Fruit fly (Drosophila melanogaster) whole organism, embryonic: ENCODE data around the gene Idh3a.

Experiments used
- ATbp ChIP-seq: fragments of 200-800 bp; sonication (Bioruptor generic); optimal IDR thresholded peaks from 2 replicates; lab custom pipeline; 2017; ENCODE audit warnings: missing biosample characterization, mild to moderate bottlenecking, missing genetic modification characterization, missing genetic modification reagents
- Ada2b ChIP-seq: fragments of 200-800 bp; sonication (Bioruptor generic); IDR thresholded peaks from 2 replicates; pipeline ENCODE4 v1.3.6; 2022; ENCODE audit warnings: missing biosample characterization, missing genetic modification characterization
- B-H1 ChIP-seq: fragments of 200-800 bp; sonication (Bioruptor generic); IDR thresholded peaks from 3 replicates; pipeline ENCODE4 v1.3.6; 2022; ENCODE audit warnings: missing biosample characterization, missing genetic modification characterization
- CG10147 ChIP-seq: fragments of 200-800 bp; sonication (Bioruptor generic); optimal IDR thresholded peaks from 2 replicates; lab custom pipeline; 2019; ENCODE audit warnings: missing biosample characterization, mild to moderate bottlenecking, missing genetic modification characterization, moderate library complexity
- CG10654 ChIP-seq: fragments of 200-800 bp; sonication (Bioruptor generic); optimal IDR thresholded peaks from 2 replicates; lab custom pipeline; 2016; ENCODE audit warnings: missing biosample characterization, missing genetic modification characterization
- CG11398 ChIP-seq: fragments of 200-800 bp; sonication (Bioruptor generic); optimal IDR thresholded peaks from 2 replicates; lab custom pipeline; 2016; ENCODE audit warnings: missing biosample characterization, missing genetic modification characterization
- CG11504 ChIP-seq: fragments of 200-800 bp; sonication (Bioruptor generic); optimal IDR thresholded peaks from 3 replicates; lab custom pipeline; 2019; ENCODE audit warnings: missing biosample characterization, mild to moderate bottlenecking, missing genetic modification characterization, moderate library complexity
- CG12155 ChIP-seq: fragments of 200-800 bp; sonication (Bioruptor generic); optimal IDR thresholded peaks from 3 replicates; lab custom pipeline; 2016; ENCODE audit warnings: missing biosample characterization, missing genetic modification characterization
- CG12391 ChIP-seq: fragments of 200-800 bp; sonication (Bioruptor generic); optimal IDR thresholded peaks from 3 replicates; lab custom pipeline; 2018; ENCODE audit warnings: missing biosample characterization, mild to moderate bottlenecking, missing genetic modification characterization, moderate library complexity
- CG13624 ChIP-seq: fragments of 200-800 bp; sonication (Bioruptor generic); optimal IDR thresholded peaks from 2 replicates; lab custom pipeline; 2016; ENCODE audit warnings: missing biosample characterization, missing genetic modification characterization
- CG13775 ChIP-seq: fragments of 200-800 bp; sonication (Bioruptor generic); optimal IDR thresholded peaks from 3 replicates; lab custom pipeline; 2017; ENCODE audit warnings: missing biosample characterization, mild to moderate bottlenecking, missing genetic modification characterization
- CG15601 ChIP-seq: fragments of 200-800 bp; sonication (Bioruptor generic); optimal IDR thresholded peaks from 3 replicates; lab custom pipeline; 2019; ENCODE audit warnings: missing biosample characterization, mild to moderate bottlenecking, missing genetic modification characterization, moderate library complexity
- CG1602 ChIP-seq: fragments of 200-800 bp; sonication (Bioruptor generic); optimal IDR thresholded peaks from 3 replicates; lab custom pipeline; 2016; ENCODE audit warnings: missing biosample characterization, missing genetic modification characterization
- CG1603 ChIP-seq: fragments of 200-800 bp; sonication (Bioruptor generic); optimal IDR thresholded peaks from 2 replicates; lab custom pipeline; 2019; ENCODE audit warnings: missing biosample characterization, mild to moderate bottlenecking, missing genetic modification characterization, moderate library complexity
- CG16813 ChIP-seq: fragments of 200-800 bp; sonication (Bioruptor generic); IDR thresholded peaks from 3 replicates; pipeline ENCODE4 v1.3.6; 2022; ENCODE audit warnings: missing biosample characterization, missing genetic modification characterization; ENCODE audit not compliant: partially characterized antibody
- CG17186 ChIP-seq: fragments of 200-800 bp; sonication (Bioruptor generic); optimal IDR thresholded peaks from 3 replicates; lab custom pipeline; 2017; ENCODE audit warnings: missing biosample characterization, missing genetic modification reagents, missing genetic modification characterization
- CG18011 ChIP-seq: fragments of 200-800 bp; sonication (Bioruptor generic); optimal IDR thresholded peaks from 2 replicates; lab custom pipeline; 2017; ENCODE audit warnings: missing biosample characterization, missing genetic modification characterization, mild to moderate bottlenecking, moderate library complexity, missing genotype
- CG2712 ChIP-seq: fragments of 200-800 bp; optimal IDR thresholded peaks from 3 replicates; lab custom pipeline; 2019; ENCODE audit warnings: missing biosample characterization, mild to moderate bottlenecking, missing genetic modification characterization, moderate library complexity
- CG33213 ChIP-seq: fragments of 200-800 bp; sonication (Bioruptor generic); optimal IDR thresholded peaks from 3 replicates; lab custom pipeline; 2016; ENCODE audit warnings: missing biosample characterization, missing genetic modification characterization
- CG3726 ChIP-seq: fragments of 200-800 bp; sonication (Bioruptor generic); IDR thresholded peaks from 3 replicates; pipeline ENCODE4, ENCODE4 v1.3.6; 2022; ENCODE audit warnings: missing biosample characterization, missing genetic modification characterization
- CG4617 ChIP-seq: fragments of 200-800 bp; sonication (Bioruptor generic); optimal IDR thresholded peaks from 3 replicates; lab custom pipeline; 2016; ENCODE audit warnings: missing biosample characterization, missing genetic modification characterization, borderline replicate concordance
- CG7372 ChIP-seq: fragments of 200-800 bp; sonication (Bioruptor generic); IDR thresholded peaks from 2 replicates; pipeline ENCODE4 v1.3.6; 2022; ENCODE audit warnings: missing biosample characterization, missing genetic modification characterization
- CG8478 ChIP-seq: fragments of >200 bp; optimal IDR thresholded peaks from 2 replicates; lab custom pipeline; 2018
- Dll ChIP-seq: fragments of 200-800 bp; sonication (Bioruptor generic); IDR thresholded peaks from 4 replicates; pipeline ENCODE4 v1.3.6; 2022; ENCODE audit warnings: missing biosample characterization, missing genetic modification characterization; ENCODE audit not compliant: partially characterized antibody
- Doc3 ChIP-seq: fragments of 200-800 bp; sonication (Bioruptor generic); IDR thresholded peaks from 3 replicates; pipeline ENCODE4 v1.3.6; 2022; ENCODE audit warnings: missing biosample characterization, missing genetic modification characterization; ENCODE audit not compliant: partially characterized antibody
- Dref ChIP-seq: fragments of 200-800 bp; sonication (Bioruptor generic); IDR thresholded peaks from 2 replicates; pipeline ENCODE4 v1.3.6; 2022; ENCODE audit warnings: missing biosample characterization, missing genetic modification characterization
- Elba2 ChIP-seq: fragments of 200-800 bp; sonication (Bioruptor generic); optimal IDR thresholded peaks from 3 replicates; lab custom pipeline; 2016; ENCODE audit warnings: missing biosample characterization, missing genetic modification characterization
- Fer3 ChIP-seq: fragments of 200-800 bp; sonication (Bioruptor generic); optimal IDR thresholded peaks from 2 replicates; lab custom pipeline; 2018; ENCODE audit warnings: missing biosample characterization, mild to moderate bottlenecking, missing genetic modification characterization, moderate library complexity
- Max ChIP-seq: fragments of 200-800 bp; sonication (Bioruptor generic); optimal IDR thresholded peaks from 2 replicates; lab custom pipeline; 2016; ENCODE audit warnings: missing biosample characterization, mild to moderate bottlenecking, missing genetic modification characterization
- Med ChIP-seq: fragments of 200-800 bp; sonication (Bioruptor generic); peaks from one replicate; lab custom pipeline; 2016; ENCODE audit warnings: missing biosample characterization, missing genetic modification characterization, mild to moderate bottlenecking, inconsistent platforms, moderate library complexity
- Nf-YA ChIP-seq: fragments of 200-800 bp; sonication (Bioruptor generic); IDR thresholded peaks from 2 replicates; pipeline ENCODE4 v1.3.6; 2022; ENCODE audit warnings: missing biosample characterization, missing genetic modification characterization
- Opbp ChIP-seq: fragments of 200-800 bp; sonication (Bioruptor generic); IDR thresholded peaks from 3 replicates; pipeline ENCODE4 v1.3.6; 2022; ENCODE audit warnings: missing biosample characterization, missing genetic modification characterization; ENCODE audit not compliant: partially characterized antibody
- Sox102F ChIP-seq: fragments of 200-800 bp; sonication (Bioruptor generic); optimal IDR thresholded peaks from 2 replicates; lab custom pipeline; 2018; ENCODE audit warnings: missing biosample characterization, mild to moderate bottlenecking, missing genetic modification characterization, moderate library complexity
- ab ChIP-seq: fragments of 200-800 bp; sonication (Bioruptor generic); optimal IDR thresholded peaks from 2 replicates; lab custom pipeline; 2016; ENCODE audit warnings: missing biosample characterization, missing genetic modification characterization
- al ChIP-seq: fragments of 200-800 bp; sonication (Bioruptor generic); IDR thresholded peaks from 2 replicates; pipeline ENCODE4 v1.3.6; 2022; ENCODE audit warnings: missing biosample characterization, missing genetic modification characterization
- ara ChIP-seq: fragments of 200-800 bp; sonication (Bioruptor generic); IDR thresholded peaks from 2 replicates; pipeline ENCODE4 v1.3.6; 2022; ENCODE audit warnings: missing biosample characterization, missing genetic modification characterization
- crc ChIP-seq: fragments of 200-800 bp; sonication (Bioruptor generic); optimal IDR thresholded peaks from 2 replicates; lab custom pipeline; 2016; ENCODE audit warnings: missing biosample characterization, missing genetic modification characterization
- dmrt11E ChIP-seq: fragments of 200-800 bp; sonication (Bioruptor generic); optimal IDR thresholded peaks from 3 replicates; lab custom pipeline; 2018; ENCODE audit warnings: missing biosample characterization, mild to moderate bottlenecking, missing genetic modification characterization, moderate library complexity
- en ChIP-seq: fragments of 200-800 bp; sonication (Bioruptor generic); optimal IDR thresholded peaks from 2 replicates; lab custom pipeline; 2016; ENCODE audit warnings: missing biosample characterization, missing genetic modification characterization
- gsb ChIP-seq: fragments of 200-800 bp; sonication (Bioruptor generic); IDR thresholded peaks from 2 replicates; pipeline ENCODE4 v1.3.6; 2022; ENCODE audit warnings: missing biosample characterization, missing genetic modification characterization
- mirr ChIP-seq: fragments of 200-800 bp; sonication (Bioruptor generic); optimal IDR thresholded peaks from 3 replicates; lab custom pipeline; 2018; ENCODE audit warnings: missing biosample characterization, mild to moderate bottlenecking, missing genetic modification characterization
- pan ChIP-seq, 4 experiments: fragments of >200 bp in 3 of 4; fragments of 200-800 bp in 1 of 4; sonication (Bioruptor generic) in 1 of 4; optimal IDR thresholded peaks in 3 of 4; IDR thresholded peaks in 1 of 4; 2 replicates each; pipeline versions ENCODE4 v1.3.6 to Lab custom; 2017 to 2022; ENCODE audit warnings: missing biosample characterization in 2 of 4, missing genetic modification characterization in 2 of 4, mixed read lengths in 1 of 4
- pum ChIP-seq: fragments of 200-800 bp; sonication (Bioruptor generic); optimal IDR thresholded peaks from 2 replicates; lab custom pipeline; 2016; ENCODE audit warnings: missing biosample characterization, missing genetic modification characterization
- salm ChIP-seq: fragments of 200-800 bp; sonication (Bioruptor generic); optimal IDR thresholded peaks from 2 replicates; lab custom pipeline; 2018; ENCODE audit warnings: missing biosample characterization, mild to moderate bottlenecking, missing genetic modification characterization
- sens-2 ChIP-seq: fragments of 200-800 bp; sonication (Bioruptor generic); IDR thresholded peaks from 2 replicates; pipeline ENCODE4 v1.3.6; 2022; ENCODE audit warnings: missing biosample characterization, missing genetic modification characterization
- seq ChIP-seq: fragments of 200-800 bp; sonication (Bioruptor generic); IDR thresholded peaks from 2 replicates; pipeline ENCODE4 v1.3.6; 2022; ENCODE audit warnings: missing biosample characterization, missing genetic modification characterization
- unc-4 ChIP-seq: fragments of 200-800 bp; sonication (Bioruptor generic); IDR thresholded peaks from 2 replicates; pipeline ENCODE4 v1.3.6; 2022; ENCODE audit warnings: missing biosample characterization, missing genetic modification characterization; ENCODE audit not compliant: partially characterized antibody

Gene Idh3a

dm6 chrX:19495611-19496583 is 25.7 kb downstream of the Idh3a start (continued):
- TF ChIP-seq CG16813 (GFP tag; lab: Robert Waterston, UW) (no peak), salm (tag; lab: Kevin White, UChicago) (peak; percentile 8), Elba2 (no peak), Fer3 (tag; lab: Kevin White, UChicago) (peak; percentile 59), CG33213 (GFP tag; lab: Kevin White, UChicago) (no peak), ab (GFP tag; lab: Kevin White, UChicago) (no peak), CG10147 (GFP tag; lab: Kevin White, UChicago) (peak; percentile 9), ara (GFP tag; lab: Robert Waterston, UW) (no peak), CG8478 (lab: Kevin White, UChicago) (peak; percentile 94), Dref (GFP tag; lab: Robert Waterston, UW) (no peak), CG1602 (peak; percentile 19), CG13624 (GFP tag; lab: Kevin White, UChicago) (peak; percentile 15), B-H1 (GFP tag; lab: Robert Waterston, UW) (peak; percentile 23; the same call in 1 of the 3 replicates), CG15601 (tag; lab: Kevin White, UChicago) (no peak), Ada2b (peak; percentile 57; the same call in 1 of the 2 replicates), al (GFP tag; lab: Robert Waterston, UW) (peak; percentile 61; the same call in 1 of the 2 replicates), CG2712 (tag; lab: Kevin White, UChicago) (peak; percentile 44), CG11504 (tag; lab: Kevin White, UChicago) (peak; percentile 72), Dll (GFP tag; lab: Robert Waterston, UW) (no peak), CG12155 (GFP tag; lab: Kevin White, UChicago) (peak; percentile 28), seq (GFP tag; lab: Robert Waterston, UW) (peak; percentile 56; the same call in 1 of the 2 replicates), mirr (peak; percentile 42), CG1603 (tag; lab: Kevin White, UChicago) (peak; percentile 77), gsb (GFP tag; lab: Robert Waterston, UW) (peak; percentile 53; the same call in 1 of the 2 replicates), CG12391 (tag; lab: Kevin White, UChicago) (peak; percentile 22), CG4617 (no peak), Max (GFP tag; lab: Kevin White, UChicago) (peak; percentile 16), CG17186 (no peak), CG3726 (GFP tag; lab: Robert Waterston, UW) (no peak), dmrt11E (peak; percentile 23), pan (optimal IDR thresholded peaks at IDR 0.05; lab: Kevin White, UChicago) (no peak), pan (GFP tag; optimal IDR thresholded peaks at IDR 0.05 in 1 of 2, IDR thresholded peaks at IDR 0.05 in 1 of 2) (peak in 1 of 2 experiments; percentile 62), Med (GFP tag; lab: Kevin White, UChicago) (peak; percentile 92), Sox102F (GFP tag; lab: Kevin White, UChicago) (no peak), pum (GFP tag; lab: Kevin White, UChicago) (peak; percentile 67), CG10654 (GFP tag; lab: Kevin White, UChicago) (peak; percentile 32), sens-2 (no peak), ATbp (peak; percentile 61), CG18011 (peak; percentile 25), unc-4 (GFP tag; lab: Robert Waterston, UW) (no peak), CG7372 (0 out of 2 replicates have a peak, but pooled peaks have one; percentile 20), CG11398 (GFP tag; lab: Kevin White, UChicago) (peak; percentile 7), en (peak; percentile 19), Nf-YA (GFP tag; lab: Robert Waterston, UW) (0 out of 2 replicates have a peak, but pooled peaks have one; percentile 11), Opbp (GFP tag; lab: Robert Waterston, UW) (no peak), CG13775 (GFP tag; lab: Kevin White, UChicago) (peak; percentile 43), Doc3 (GFP tag; lab: Robert Waterston, UW) (no peak; the same call in 2 of the 3 replicates), crc (GFP tag; lab: Kevin White, UChicago) (no peak)
